Worm (Caenorhabditis elegans) whole organism, L4 larva: ENCODE measurements around the gene plg-1.
A peak's percentile ranks its signal among the peaks of the same experiment; 100 is the strongest.

Source experiments
- F26F4.8 ChIP-seq: fragments of 200-800 bp; sonication (Bioruptor generic); conservative IDR thresholded peaks from 2 replicates; pipeline ENCODE4 v1.3.6; 2022; ENCODE audit warnings: missing genetic modification characterization, missing compliant biosample characterization
- Y105C5A.15 ChIP-seq: fragments of 200-800 bp; sonication (Bioruptor generic); IDR thresholded peaks from 2 replicates; pipeline ENCODE4 v1.3.6; 2022; ENCODE audit warnings: missing genetic modification characterization, missing compliant biosample characterization
- aha-1 ChIP-seq: fragments of 150-350 bp; peaks from one replicate; lab custom pipeline; 2014; ENCODE audit warnings: missing biosample characterization, missing genetic modification characterization
- attf-4 ChIP-seq: sonication (generic microtip); optimal IDR thresholded peaks from 3 replicates; lab custom pipeline; 2017; ENCODE audit warnings: missing biosample characterization, missing genetic modification characterization
- ceh-82 ChIP-seq: sonication (generic microtip); optimal IDR thresholded peaks from 2 replicates; lab custom pipeline; 2017; ENCODE audit warnings: missing biosample characterization, missing genetic modification characterization
- ces-1 ChIP-seq: fragments of 150-350 bp; sonication (generic microtip); optimal IDR thresholded peaks from 4 replicates; lab custom pipeline; 2014; ENCODE audit warnings: missing biosample characterization, missing genetic modification reagents, missing genetic modification characterization
- ctbp-1 ChIP-seq: fragments of 200-800 bp; sonication (Bioruptor generic); IDR thresholded peaks from 2 replicates; pipeline ENCODE4 v1.3.6; 2022; ENCODE audit warnings: missing genetic modification reagents, missing genetic modification characterization, missing compliant biosample characterization
- dpl-1 ChIP-seq: fragments of 150-350 bp; optimal IDR thresholded peaks from 2 replicates; lab custom pipeline; 2014; ENCODE audit warnings: missing biosample characterization, missing genetic modification reagents, missing genetic modification characterization
- fkh-10 ChIP-seq: fragments of 150-350 bp; optimal IDR thresholded peaks from 2 replicates; lab custom pipeline; 2014; ENCODE audit warnings: missing biosample characterization, missing genetic modification reagents, missing genetic modification characterization
- fos-1 ChIP-seq: fragments of 150-350 bp; optimal IDR thresholded peaks from 2 replicates; lab custom pipeline; 2014; ENCODE audit warnings: missing biosample characterization, missing genetic modification characterization
- gei-8 ChIP-seq: fragments of 200-800 bp; sonication (Bioruptor generic); optimal IDR thresholded peaks from 2 replicates; lab custom pipeline; 2018; ENCODE audit warnings: mild to moderate bottlenecking, missing genetic modification characterization, missing compliant biosample characterization
- hif-1 ChIP-seq, 2 experiments: sonication (generic microtip); optimal IDR thresholded peaks; 2 replicates each; lab custom pipeline; 2016 to 2017; ENCODE audit warnings: missing compliant biosample characterization in 2 of 2, missing genetic modification characterization in 2 of 2, missing genetic modification reagents in 2 of 2, missing genotype in 2 of 2, mild to moderate bottlenecking in 1 of 2
- hlh-11 ChIP-seq: fragments of 200-800 bp; sonication (Bioruptor generic); optimal IDR thresholded peaks from 2 replicates; lab custom pipeline; 2018; ENCODE audit warnings: mild to moderate bottlenecking, missing genetic modification characterization, missing compliant biosample characterization
- hmg-1.1 ChIP-seq: fragments of 200-800 bp; sonication (Bioruptor generic); IDR thresholded peaks from 2 replicates; pipeline ENCODE4 v1.3.6; 2022; ENCODE audit warnings: missing genetic modification reagents, missing genetic modification characterization, missing compliant biosample characterization
- lim-7 ChIP-seq: fragments of 200-800 bp; sonication (Bioruptor generic); IDR thresholded peaks from 2 replicates; pipeline ENCODE4 v1.3.6; 2022; ENCODE audit warnings: missing genetic modification characterization, missing compliant biosample characterization
- lin-15B ChIP-seq: fragments of 150-350 bp; sonication (generic microtip); optimal IDR thresholded peaks from 3 replicates; lab custom pipeline; 2014; ENCODE audit warnings: missing biosample characterization, missing genetic modification characterization
- lsy-2 ChIP-seq, 2 experiments: fragments of 150-350 bp in 1 of 2; sonication (generic microtip) in 1 of 2; optimal IDR thresholded peaks; 2 replicates each; lab custom pipeline; 2014 to 2017; ENCODE audit warnings: missing biosample characterization in 2 of 2, missing genetic modification characterization in 2 of 2
- mes-2 ChIP-seq: sonication (generic microtip); optimal IDR thresholded peaks from 2 replicates; lab custom pipeline; 2016; ENCODE audit warnings: missing genotype, mild to moderate bottlenecking, missing genetic modification characterization, missing compliant biosample characterization; ENCODE audit not compliant: poor library complexity, severe bottlenecking
- mxl-2 ChIP-seq: fragments of 200-800 bp; sonication (Bioruptor generic); conservative IDR thresholded peaks from 2 replicates; pipeline ENCODE4 v1.3.6; 2022; ENCODE audit warnings: missing genetic modification reagents, missing genetic modification characterization, missing compliant biosample characterization
- nhr-28 ChIP-seq: fragments of 150-350 bp; optimal IDR thresholded peaks from 2 replicates; lab custom pipeline; 2014; ENCODE audit warnings: missing biosample characterization, missing genetic modification characterization
- nhr-76 ChIP-seq: fragments of 150-350 bp; optimal IDR thresholded peaks from 2 replicates; lab custom pipeline; 2014; ENCODE audit warnings: missing biosample characterization, missing genetic modification characterization
- nhr-77 ChIP-seq: fragments of 150-350 bp; optimal IDR thresholded peaks from 2 replicates; lab custom pipeline; 2014; ENCODE audit warnings: missing biosample characterization, missing genetic modification characterization
- pha-4 ChIP-seq, 2 experiments: fragments of 150-350 bp in 1 of 2; fragments of 200-800 bp in 1 of 2; sonication (Bioruptor generic) in 1 of 2; IDR thresholded peaks in 1 of 2; optimal IDR thresholded peaks in 1 of 2; 2 replicates each; pipeline versions ENCODE4 v1.3.6 to Lab custom; 2014 to 2022; ENCODE audit warnings: missing genetic modification characterization in 2 of 2, missing genetic modification reagents in 2 of 2, missing biosample characterization in 1 of 2, missing compliant biosample characterization in 1 of 2
- rbr-2 ChIP-seq: sonication (generic microtip); optimal IDR thresholded peaks from 2 replicates; lab custom pipeline; 2016; ENCODE audit warnings: missing genotype, missing genetic modification characterization, missing compliant biosample characterization
- tag-97 ChIP-seq: fragments of 200-800 bp; sonication (Bioruptor generic); IDR thresholded peaks from 2 replicates; pipeline ENCODE4 v1.3.6; 2022; ENCODE audit warnings: missing genetic modification characterization, missing compliant biosample characterization
- unc-39 ChIP-seq: sonication (generic microtip); optimal IDR thresholded peaks from 2 replicates; lab custom pipeline; 2017; ENCODE audit warnings: missing biosample characterization, missing genetic modification characterization
- unc-62 ChIP-seq, 3 experiments: fragments of 150-350 bp in 1 of 3; sonication (generic microtip); optimal IDR thresholded peaks in 2 of 3; peaks in 1 of 3; 1 replicate in 1 of 3; 2 replicates in 2 of 3; lab custom pipeline; 2014 to 2017; ENCODE audit warnings: missing biosample characterization in 3 of 3, missing genetic modification characterization in 3 of 3, missing genetic modification reagents in 3 of 3, missing genotype in 1 of 3
- zip-11 ChIP-seq: fragments of 200-800 bp; sonication (Bioruptor generic); IDR thresholded peaks from 2 replicates; pipeline ENCODE4 v1.3.6; 2022; ENCODE audit warnings: missing genetic modification characterization, missing compliant biosample characterization

The plg-1 gene

ce11 chrIII:8811111-8811510 lies 41.0 kb upstream of the plg-1 start:
- peak; percentile 81 for TF ChIP-seq fkh-10 (GFP tag; lab: Kevin White, UChicago)
- peak in 1 of 2 experiments; percentile 6 for TF ChIP-seq lsy-2 (tag; optimal IDR thresholded peaks at IDR 0.05; lab: Kevin White, UChicago)
- peak; percentile 90 for TF ChIP-seq ces-1 (GFP tag; lab: Kevin White, UChicago)
- TF ChIP-seq ctbp-1 (GFP tag; lab: Robert Waterston, UW), result 0 out of 2 replicates have a peak, but pooled peaks have one; percentile 23
- no peak for TF ChIP-seq Y105C5A.15 (GFP tag; lab: Robert Waterston, UW)
- TF ChIP-seq fos-1, result no peak
- no peak for TF ChIP-seq tag-97 (GFP tag; lab: Robert Waterston, UW)
- TF ChIP-seq unc-62 (GFP tag; optimal IDR thresholded peaks at IDR 0.05 in 1 of 2; lab: Kevin White, UChicago), result peak in 1 of 2 experiments; percentile 68
- TF ChIP-seq unc-62 (tag; optimal IDR thresholded peaks at IDR 0.05; lab: Kevin White, UChicago), result no peak
- TF ChIP-seq ceh-82 (tag; lab: Kevin White, UChicago), result no peak
- no peak for TF ChIP-seq pha-4 (GFP tag; IDR thresholded peaks at IDR 0.05; lab: Robert Waterston, UW)
- no peak for TF ChIP-seq pha-4 (tag; optimal IDR thresholded peaks at IDR 0.05; lab: Kevin White, UChicago)

- TF ChIP-seq aha-1 (tag; lab: Kevin White, UChicago) (peak; percentile 67), hmg-1.1 (0 out of 2 replicates have a peak, but pooled peaks have one; percentile 39), nhr-76 (tag; lab: Kevin White, UChicago) (no peak), hlh-11 (tag; lab: Kevin White, UChicago) (peak; percentile 39)
- TF ChIP-seq, all 104 proteins: peak for 3
Measured at ce11 chrIII:8815699-8816098, 36.4 kb upstream of the plg-1 start.

- TF ChIP-seq pha-4 (GFP tag; IDR thresholded peaks at IDR 0.05; lab: Robert Waterston, UW) (no peak), pha-4 (tag; optimal IDR thresholded peaks at IDR 0.05; lab: Kevin White, UChicago) (no peak), aha-1 (tag; lab: Kevin White, UChicago) (peak; percentile 8), nhr-28 (tag; lab: Kevin White, UChicago) (no peak), mxl-2 (GFP tag; lab: Robert Waterston, UW) (no peak)
Measured at ce11 chrIII:8818599-8818998, 33.5 kb upstream of the plg-1 start, which contains the start of gene pat-2. pat-2 (plus strand) TSS chrIII:8818899.

- TF ChIP-seq F26F4.8 (GFP tag; lab: Robert Waterston, UW), result no peak
- TF ChIP-seq aha-1 (tag; lab: Kevin White, UChicago), result peak; percentile 93
- TF ChIP-seq unc-39, result no peak
Measured at ce11 chrIII:8824556-8824955, 27.5 kb upstream of the plg-1 start.

ce11 chrIII:8827128-8827527 lies 24.9 kb upstream of the plg-1 start, which contains the start of gene F54F2.9:
F54F2.9 (minus strand) TSS chrIII:8827228.
- TF ChIP-seq attf-4, result no peak
- no peak for TF ChIP-seq gei-8 (GFP tag; lab: Kevin White, UChicago)
- TF ChIP-seq nhr-77 (tag; lab: Kevin White, UChicago), result no peak
- TF ChIP-seq lin-15B, result no peak
- TF ChIP-seq hlh-11 (tag; lab: Kevin White, UChicago), result no peak

- no peak for TF ChIP-seq lim-7 (GFP tag; lab: Robert Waterston, UW)
- TF ChIP-seq rbr-2 (tag; lab: Kevin White, UChicago), result no peak
- TF ChIP-seq hif-1 (tag; optimal IDR thresholded peaks at IDR 0.05; lab: Kevin White, UChicago), result peak in 1 of 2 experiments; percentile 8
- no peak for TF ChIP-seq pha-4 (GFP tag; IDR thresholded peaks at IDR 0.05; lab: Robert Waterston, UW)
- TF ChIP-seq pha-4 (tag; optimal IDR thresholded peaks at IDR 0.05; lab: Kevin White, UChicago), result no peak
- peak; percentile 82 for TF ChIP-seq mes-2 (tag; lab: Kevin White, UChicago)
- no peak for TF ChIP-seq fos-1
- peak in 1 of 2 experiments; percentile 44 for TF ChIP-seq lsy-2 (tag; optimal IDR thresholded peaks at IDR 0.05; lab: Kevin White, UChicago)
- peak; percentile 13 for TF ChIP-seq dpl-1
- no peak for TF ChIP-seq zip-11 (GFP tag; lab: Robert Waterston, UW)
Measured at ce11 chrIII:8829245-8829644, 22.8 kb upstream of the plg-1 start, which contains the start of gene F44E2.3. F44E2.3 (minus strand) TSS chrIII:8829305.
